Worm (Caenorhabditis elegans): Measurements from ENCODE around the gene F16H6.7.
A peak's percentile ranks its signal among the peaks of the same experiment; 100 is the strongest.

The F16H6.7 gene

DNA sequence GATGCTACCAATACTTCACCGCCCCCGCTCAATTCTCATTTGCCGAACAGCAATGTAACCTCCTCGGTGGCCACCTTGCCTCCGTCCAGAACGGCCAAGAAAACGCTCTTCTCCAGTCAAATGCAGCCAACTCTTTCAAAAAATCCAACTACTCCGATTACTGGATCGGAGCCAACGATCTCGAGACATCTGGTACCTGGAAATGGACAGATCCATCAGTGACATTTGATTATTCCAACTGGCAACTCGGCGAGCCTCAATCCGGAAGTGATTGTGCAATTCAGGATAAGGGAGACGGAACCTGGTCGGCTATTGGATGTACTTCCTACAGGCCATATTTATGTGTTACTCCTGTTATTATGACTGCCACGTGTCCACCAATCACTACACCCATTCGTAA, 50.8 kb downstream of the F16H6.7 start:
- TF ChIP-seq skn-1 (tag; optimal IDR thresholded peaks at IDR 0.05), result no peak
- TF ChIP-seq dmd-4 (tag; optimal IDR thresholded peaks at IDR 0.05), result no peak
- no peak for TF ChIP-seq nhr-77 (tag; optimal IDR thresholded peaks at IDR 0.05)
- no peak for TF ChIP-seq mab-5 (tag; optimal IDR thresholded peaks at IDR 0.05)
- no peak for TF ChIP-seq lin-13 (GFP tag; optimal IDR thresholded peaks at IDR 0.05)
- TF ChIP-seq nhr-21 (tag; optimal IDR thresholded peaks at IDR 0.05), result no peak
- TF ChIP-seq ceh-16 (tag; optimal IDR thresholded peaks at IDR 0.05), result no peak
- no peak for TF ChIP-seq ama-1 (optimal IDR thresholded peaks at IDR 0.05)
- TF ChIP-seq ZK546.5 (tag; optimal IDR thresholded peaks at IDR 0.05), result no peak
- TF ChIP-seq alr-1 (tag; optimal IDR thresholded peaks at IDR 0.05), result no peak
- TF ChIP-seq lsy-2 (tag; optimal IDR thresholded peaks at IDR 0.05), result no peak
- no peak for TF ChIP-seq elt-3 (tag; optimal IDR thresholded peaks at IDR 0.05)
- no peak for TF ChIP-seq nhr-129 (tag; optimal IDR thresholded peaks at IDR 0.05)
- no peak for TF ChIP-seq R02D3.7 (tag; optimal IDR thresholded peaks at IDR 0.05)
- TF ChIP-seq unc-39 (tag; optimal IDR thresholded peaks at IDR 0.05), result no peak

DNA sequence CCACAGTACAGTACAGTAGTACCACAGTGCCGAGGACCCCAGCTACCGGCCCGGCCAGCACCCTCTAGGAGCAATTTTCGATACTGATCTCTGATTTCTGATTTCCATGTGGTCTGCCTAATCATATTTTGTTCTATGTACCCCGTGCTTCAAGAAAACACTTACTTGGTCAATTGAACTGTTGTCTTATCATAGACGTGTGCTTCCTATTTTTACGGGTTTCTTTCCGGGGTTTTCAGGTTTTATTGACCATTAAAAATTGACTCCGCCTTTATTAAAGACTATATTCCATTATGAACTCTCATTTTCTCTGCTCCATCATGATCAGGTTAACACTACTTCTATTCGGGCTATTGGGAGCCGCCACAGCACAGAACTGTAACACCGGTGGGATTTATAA, 51.3 kb downstream of the F16H6.7 start, which contains the start of gene clec-48:
Gene clec-48 (plus strand): TSS at position 320 of the 400 bp plus-strand sequence.
- TF ChIP-seq nhr-21 (tag; optimal IDR thresholded peaks at IDR 0.05) (no peak), lin-11 (tag; optimal IDR thresholded peaks at IDR 0.05) (no peak), Y55F3AM.14 (GFP tag; optimal IDR thresholded peaks at IDR 0.05) (no peak), sma-9 (GFP tag; optimal IDR thresholded peaks at IDR 0.05) (peak; percentile 13), sma-9 (tag; optimal IDR thresholded peaks at IDR 0.05) (no peak), ceh-82 (tag; optimal IDR thresholded peaks at IDR 0.05) (no peak)
